Worm (Caenorhabditis elegans) whole organism, L4 larva: ENCODE results near the gene K08B12.1.

Experiments used
- F26F4.8 ChIP-seq: fragments of 200-800 bp; sonication (Bioruptor generic); conservative IDR thresholded peaks from 2 replicates; pipeline ENCODE4 v1.3.6; 2022; ENCODE audit warnings: missing genetic modification characterization, missing compliant biosample characterization
- F49E8.2 ChIP-seq: sonication (generic microtip); optimal IDR thresholded peaks from 2 replicates; lab custom pipeline; 2016; ENCODE audit warnings: missing compliant biosample characterization, mild to moderate bottlenecking, missing genetic modification characterization, borderline replicate concordance
- R02D3.7 ChIP-seq: fragments of 150-350 bp; sonication (generic microtip); optimal IDR thresholded peaks from 3 replicates; lab custom pipeline; 2014; ENCODE audit warnings: missing biosample characterization, missing genetic modification characterization
- T20F7.1 ChIP-seq: fragments of 200-800 bp; sonication (Bioruptor generic); optimal IDR thresholded peaks from 2 replicates; lab custom pipeline; 2018; ENCODE audit warnings: mild to moderate bottlenecking, missing genetic modification characterization, missing compliant biosample characterization
- Y48G9A.11 ChIP-seq: fragments of 200-800 bp; sonication (Bioruptor generic); IDR thresholded peaks from 2 replicates; pipeline ENCODE4 v1.3.6; 2022; ENCODE audit warnings: missing genetic modification reagents, missing genetic modification characterization, missing compliant biosample characterization
- Y5F2A.4 ChIP-seq: fragments of 200-800 bp; sonication (Bioruptor generic); optimal IDR thresholded peaks from 2 replicates; lab custom pipeline; 2018; ENCODE audit warnings: mild to moderate bottlenecking, missing genetic modification characterization, missing compliant biosample characterization
- Y75B8A.6 ChIP-seq: fragments of 200-800 bp; sonication (Bioruptor generic); IDR thresholded peaks from 2 replicates; pipeline ENCODE4 v1.3.6; 2022; ENCODE audit warnings: missing genetic modification reagents, missing genetic modification characterization, missing compliant biosample characterization
- ZK546.5 ChIP-seq, 2 experiments: sonication (generic microtip); optimal IDR thresholded peaks; 2 replicates each; lab custom pipeline; 2017; ENCODE audit warnings: missing biosample characterization in 2 of 2, missing genetic modification characterization in 2 of 2
- aha-1 ChIP-seq: fragments of 150-350 bp; peaks from one replicate; lab custom pipeline; 2014; ENCODE audit warnings: missing biosample characterization, missing genetic modification characterization
- aly-2 ChIP-seq: sonication (generic microtip); optimal IDR thresholded peaks from 2 replicates; lab custom pipeline; 2018; ENCODE audit warnings: missing biosample characterization, missing genetic modification characterization
- attf-4 ChIP-seq: sonication (generic microtip); optimal IDR thresholded peaks from 3 replicates; lab custom pipeline; 2017; ENCODE audit warnings: missing biosample characterization, missing genetic modification characterization
- ceh-20 ChIP-seq: fragments of 200-800 bp; sonication (Bioruptor generic); IDR thresholded peaks from 2 replicates; pipeline ENCODE4 v1.3.6; 2022; ENCODE audit warnings: missing genetic modification reagents, missing genetic modification characterization, missing compliant biosample characterization
- ceh-32 ChIP-seq: sonication (generic microtip); optimal IDR thresholded peaks from 2 replicates; lab custom pipeline; 2016; ENCODE audit warnings: mild to moderate bottlenecking, missing genetic modification characterization, missing compliant biosample characterization; ENCODE audit not compliant: poor library complexity
- ceh-82 ChIP-seq: sonication (generic microtip); optimal IDR thresholded peaks from 2 replicates; lab custom pipeline; 2017; ENCODE audit warnings: missing biosample characterization, missing genetic modification characterization
- ces-1 ChIP-seq: fragments of 150-350 bp; sonication (generic microtip); optimal IDR thresholded peaks from 4 replicates; lab custom pipeline; 2014; ENCODE audit warnings: missing biosample characterization, missing genetic modification reagents, missing genetic modification characterization
- ctbp-1 ChIP-seq: fragments of 200-800 bp; sonication (Bioruptor generic); IDR thresholded peaks from 2 replicates; pipeline ENCODE4 v1.3.6; 2022; ENCODE audit warnings: missing genetic modification reagents, missing genetic modification characterization, missing compliant biosample characterization
- daf-16 ChIP-seq, 3 experiments: sonication (generic microtip); optimal IDR thresholded peaks; 2 replicates each; lab custom pipeline; 2016 to 2017; ENCODE audit warnings: missing genetic modification characterization in 3 of 3, missing genetic modification reagents in 3 of 3, mild to moderate bottlenecking in 2 of 3, missing compliant biosample characterization in 2 of 3, missing biosample characterization in 1 of 3, moderate library complexity in 1 of 3
- daf-19 ChIP-seq: fragments of 200-800 bp; sonication (Bioruptor generic); conservative IDR thresholded peaks from 2 replicates; pipeline ENCODE4 v1.3.6; 2022; ENCODE audit warnings: missing genetic modification characterization, missing compliant biosample characterization
- daf-8 ChIP-seq: fragments of 200-800 bp; sonication (Bioruptor generic); IDR thresholded peaks from 2 replicates; pipeline ENCODE4 v1.3.6; 2022; ENCODE audit warnings: missing genetic modification characterization, missing compliant biosample characterization
- dmd-6 ChIP-seq: fragments of 200-800 bp; sonication (Bioruptor generic); IDR thresholded peaks from 2 replicates; pipeline ENCODE4 v1.3.6; 2022; ENCODE audit warnings: missing genetic modification reagents, missing genetic modification characterization, missing compliant biosample characterization
- dpl-1 ChIP-seq: fragments of 150-350 bp; optimal IDR thresholded peaks from 2 replicates; lab custom pipeline; 2014; ENCODE audit warnings: missing biosample characterization, missing genetic modification reagents, missing genetic modification characterization
- duxl-1 ChIP-seq: sonication (generic microtip); optimal IDR thresholded peaks from 2 replicates; lab custom pipeline; 2016; ENCODE audit warnings: mild to moderate bottlenecking, missing genetic modification characterization, moderate library complexity, missing compliant biosample characterization; ENCODE audit not compliant: poor library complexity
- dve-1 ChIP-seq: sonication (generic microtip); optimal IDR thresholded peaks from 2 replicates; lab custom pipeline; 2017; ENCODE audit warnings: antibody characterized with exemption, mild to moderate bottlenecking, missing genetic modification characterization, missing compliant biosample characterization; ENCODE audit not compliant: insufficient read depth
- fos-1 ChIP-seq: fragments of 150-350 bp; optimal IDR thresholded peaks from 2 replicates; lab custom pipeline; 2014; ENCODE audit warnings: missing biosample characterization, missing genetic modification characterization
- gei-8 ChIP-seq: fragments of 200-800 bp; sonication (Bioruptor generic); optimal IDR thresholded peaks from 2 replicates; lab custom pipeline; 2018; ENCODE audit warnings: mild to moderate bottlenecking, missing genetic modification characterization, missing compliant biosample characterization
- lin-13 ChIP-seq: fragments of 150-350 bp; optimal IDR thresholded peaks from 2 replicates; lab custom pipeline; 2014; ENCODE audit warnings: missing biosample characterization, missing genetic modification reagents, missing genetic modification characterization
- lin-29 ChIP-seq: fragments of 200-800 bp; sonication (Bioruptor generic); IDR thresholded peaks from 2 replicates; pipeline ENCODE4 v1.3.6; 2022; ENCODE audit warnings: missing genetic modification reagents, missing genetic modification characterization, missing compliant biosample characterization
- lin-38 ChIP-seq: fragments of 200-800 bp; sonication (Bioruptor generic); IDR thresholded peaks from 2 replicates; pipeline ENCODE4 v1.3.6; 2022; ENCODE audit warnings: missing genetic modification reagents, missing genetic modification characterization, missing compliant biosample characterization
- lin-39 ChIP-seq: fragments of 150-350 bp; optimal IDR thresholded peaks from 2 replicates; lab custom pipeline; 2014; ENCODE audit warnings: missing biosample characterization, missing genetic modification reagents, missing genetic modification characterization
- lir-3 ChIP-seq: sonication (generic microtip); optimal IDR thresholded peaks from 2 replicates; lab custom pipeline; 2016; ENCODE audit warnings: mild to moderate bottlenecking, missing genetic modification characterization, missing compliant biosample characterization
- madf-5 ChIP-seq, 2 experiments: fragments of 200-800 bp; sonication (Bioruptor generic); IDR thresholded peaks; 2 replicates each; pipeline ENCODE4 v1.3.6; 2022; ENCODE audit warnings: missing compliant biosample characterization in 2 of 2, missing genetic modification characterization in 2 of 2
- nhr-11 ChIP-seq: fragments of 150-350 bp; optimal IDR thresholded peaks from 2 replicates; lab custom pipeline; 2014; ENCODE audit warnings: missing biosample characterization, missing genetic modification characterization
- nhr-25 ChIP-seq: sonication (generic microtip); optimal IDR thresholded peaks from 2 replicates; lab custom pipeline; 2017; ENCODE audit warnings: missing genetic modification characterization, mild to moderate bottlenecking, missing compliant biosample characterization, antibody characterized with exemption, moderate library complexity, borderline replicate concordance; ENCODE audit not compliant: insufficient read depth
- nhr-48 ChIP-seq: sonication (generic microtip); optimal IDR thresholded peaks from 2 replicates; lab custom pipeline; 2016; ENCODE audit warnings: mild to moderate bottlenecking, missing genetic modification characterization, missing compliant biosample characterization
- nhr-6 ChIP-seq: fragments of 150-350 bp; optimal IDR thresholded peaks from 2 replicates; lab custom pipeline; 2014; ENCODE audit warnings: missing biosample characterization, missing genetic modification characterization
- pqm-1 ChIP-seq: sonication (generic microtip); optimal IDR thresholded peaks from 2 replicates; lab custom pipeline; 2017; ENCODE audit warnings: missing biosample characterization, missing genetic modification characterization
- sdz-12 ChIP-seq: fragments of 200-800 bp; sonication (Bioruptor generic); optimal IDR thresholded peaks from 2 replicates; lab custom pipeline; 2018; ENCODE audit warnings: mild to moderate bottlenecking, missing genetic modification characterization, missing compliant biosample characterization

K08B12.1 gene

DNA sequence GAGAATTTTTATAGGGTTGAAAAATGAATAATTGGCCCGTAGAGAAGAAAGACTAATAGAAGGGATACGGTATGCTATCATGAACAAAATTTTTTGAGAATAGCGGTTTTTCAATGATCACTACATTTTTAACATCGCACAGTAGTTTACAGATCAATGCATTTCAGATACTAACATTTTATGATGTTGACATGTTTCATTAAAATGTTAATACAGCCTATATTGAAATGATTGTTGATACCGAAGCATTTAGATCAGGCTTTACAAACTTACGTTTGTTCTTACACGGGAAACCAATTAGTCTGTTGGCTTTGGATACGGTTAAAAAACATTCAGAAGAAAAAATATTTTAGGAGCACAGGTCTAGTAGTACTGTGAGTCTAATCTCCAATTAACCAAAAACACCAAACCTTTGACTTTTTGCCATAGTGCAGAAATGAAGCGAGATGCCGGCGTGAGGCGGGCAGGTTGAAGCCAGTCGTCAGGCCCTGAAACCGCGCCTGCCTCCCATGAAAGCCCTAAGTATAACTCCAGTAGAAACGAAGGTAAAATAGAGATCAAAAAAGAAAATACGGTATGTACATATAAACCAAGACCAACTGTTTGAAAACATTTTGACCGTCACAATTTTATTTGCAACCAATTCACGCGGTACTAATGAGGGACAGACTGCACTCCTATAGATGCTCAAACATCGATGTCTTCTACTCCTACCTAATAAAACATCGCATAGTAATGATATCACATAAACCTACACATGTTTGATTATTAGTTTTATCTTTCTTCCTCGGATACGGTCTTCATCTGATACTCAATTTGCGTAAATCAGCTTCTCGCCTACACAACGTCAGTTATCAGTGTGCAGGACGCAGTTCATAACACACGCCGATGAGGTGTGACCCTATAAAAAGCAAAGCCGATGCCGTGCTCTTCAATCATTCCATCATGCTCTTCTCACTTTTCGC is 19.2 kb downstream of the K08B12.1 start, which contains the start of gene fil-2 (continued):
- TF ChIP-seq madf-5 (GFP tag; IDR thresholded peaks at IDR 0.05; lab: Robert Waterston, UW) (no peak; a peak in 1 of 4 replicates), nhr-11 (peak; percentile 25), Y48G9A.11 (GFP tag; lab: Robert Waterston, UW) (peak; percentile 42; the same call in 1 of the 2 replicates), ceh-32 (tag; lab: Kevin White, UChicago) (no peak), Y5F2A.4 (GFP tag; lab: Kevin White, UChicago) (no peak), dpl-1 (GFP tag; lab: Kevin White, UChicago) (no peak), fos-1 (tag; lab: Kevin White, UChicago) (no peak), ceh-82 (tag; lab: Kevin White, UChicago) (no peak), lin-29 (GFP tag; lab: Robert Waterston, UW) (0 out of 2 replicates have a peak, but pooled peaks have one; percentile 39), daf-8 (no peak), gei-8 (GFP tag; lab: Kevin White, UChicago) (peak; percentile 5), nhr-6 (tag; lab: Kevin White, UChicago) (peak; percentile 59), sdz-12 (peak; percentile 46), daf-16 (GFP tag; optimal IDR thresholded peaks at IDR 0.05; lab: Kevin White, UChicago) (no peak), daf-16 (tag; optimal IDR thresholded peaks at IDR 0.05; lab: Kevin White, UChicago) (peak; percentile 77), T20F7.1 (peak; percentile 66)

ce11 chrV:6280067-6280466 is 20.9 kb downstream of the K08B12.1 start:
- TF ChIP-seq ctbp-1 (GFP tag; lab: Robert Waterston, UW) (no peak), madf-5 (GFP tag; IDR thresholded peaks at IDR 0.05; lab: Robert Waterston, UW) (no peak), dmd-6 (GFP tag; lab: Robert Waterston, UW) (peak; percentile 32; the same call in 1 of the 2 replicates), pqm-1 (tag; lab: Kevin White, UChicago) (peak; percentile 4), Y75B8A.6 (GFP tag; lab: Robert Waterston, UW) (no peak)

DNA sequence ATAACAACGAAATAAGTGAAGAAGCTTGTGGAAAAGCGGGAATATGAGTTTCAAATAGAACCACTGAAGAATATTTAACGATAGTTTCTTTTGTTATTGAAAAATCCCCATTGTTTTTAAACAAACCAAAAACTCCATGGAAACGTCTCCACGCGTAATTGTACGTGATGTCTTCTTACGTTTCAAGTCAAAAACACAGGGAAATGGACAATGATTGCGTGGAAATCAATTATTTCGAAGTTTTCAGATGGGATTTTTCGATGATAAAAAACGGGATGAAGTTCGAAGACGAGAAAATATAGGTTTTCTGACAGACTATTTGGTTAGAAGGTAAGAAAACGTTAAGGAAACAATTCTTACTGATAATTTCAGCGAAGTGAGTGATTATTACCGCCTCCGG is 22.0 kb downstream of the K08B12.1 start, which contains the start of the genes K12B6.4 and spe-49:
Gene K12B6.4, minus strand, starts transcription at position 101 of the 400 bp plus-strand sequence.
Gene spe-49, plus strand, starts transcription at position 185 of the 400 bp plus-strand sequence.
- TF ChIP-seq lir-3 (tag; lab: Kevin White, UChicago) (no peak), madf-5 (GFP tag; IDR thresholded peaks at IDR 0.05; lab: Robert Waterston, UW) (no peak), daf-19 (GFP tag; lab: Robert Waterston, UW) (no peak), lin-39 (tag; lab: Kevin White, UChicago) (no peak), dve-1 (tag; lab: Kevin White, UChicago) (no peak), aha-1 (peak; percentile 38), fos-1 (tag; lab: Kevin White, UChicago) (no peak), F26F4.8 (GFP tag; lab: Robert Waterston, UW) (no peak), ceh-20 (no peak)

- no peak for TF ChIP-seq lin-13
- no peak for TF ChIP-seq nhr-25
- TF ChIP-seq lir-3 (tag; lab: Kevin White, UChicago): no peak
- TF ChIP-seq ceh-20: no peak
- no peak for TF ChIP-seq nhr-6 (tag; lab: Kevin White, UChicago)
- TF ChIP-seq Y5F2A.4 (GFP tag; lab: Kevin White, UChicago): no peak
- TF ChIP-seq duxl-1 (tag; lab: Kevin White, UChicago): no peak
- TF ChIP-seq lin-38 (GFP tag; lab: Robert Waterston, UW): no peak
- no peak for TF ChIP-seq nhr-48 (tag; lab: Kevin White, UChicago)
- no peak for TF ChIP-seq ces-1 (GFP tag; lab: Kevin White, UChicago)
- no peak for TF ChIP-seq ZK546.5 (tag; optimal IDR thresholded peaks at IDR 0.05; lab: Kevin White, UChicago)
- TF ChIP-seq F49E8.2 (tag; lab: Kevin White, UChicago): no peak
- no peak for TF ChIP-seq R02D3.7
- no peak for TF ChIP-seq attf-4
- no peak for TF ChIP-seq aly-2
- TF ChIP-seq, all 104 proteins: peak for 0
Observed at ce11 chrV:6286343-6286742, 27.2 kb downstream of the K08B12.1 start, which contains the start of gene srn-1. srn-1 (minus strand) TSS chrV:6286443.
